Worm (Caenorhabditis elegans) whole organism, young adult: ENCODE measurements around the gene C18F10.2.

ENCODE experiments used
- aptf-3 ChIP-seq: fragments of 200-800 bp; sonication (Bioruptor generic); IDR thresholded peaks from 2 replicates; pipeline ENCODE4 v1.3.6; 2022; ENCODE audit warnings: missing genetic modification characterization, missing compliant biosample characterization
- rec-8 ChIP-seq, 2 experiments: sonication (generic microtip); optimal IDR thresholded peaks; 2 replicates each; lab custom pipeline; 2016; ENCODE audit warnings: mild to moderate bottlenecking in 2 of 2, missing genetic modification characterization in 2 of 2, missing genetic modification reagents in 2 of 2, missing genotype in 2 of 2, missing biosample characterization in 1 of 2, missing compliant biosample characterization in 1 of 2, moderate library complexity in 1 of 2

ce11 chrIII:6265911-6266310, 7.1 kb upstream of the C18F10.2 start, which contains the start of gene srg-6:
- no peak for TF ChIP-seq rec-8 (tag; optimal IDR thresholded peaks at IDR 0.05; lab: Kevin White, UChicago)
- TF ChIP-seq aptf-3 (GFP tag; lab: Robert Waterston, UW), result no peak
